Fruit fly (Drosophila melanogaster) ovary, adult (tissue): ENCODE results near the gene CG31924.

Experiments
- CG17801 ChIP-seq: fragments of 200-800 bp; optimal IDR thresholded peaks from 2 replicates; lab custom pipeline; 2019; ENCODE audit warnings: missing biosample characterization, mild to moderate bottlenecking, missing genetic modification characterization, moderate library complexity; ENCODE audit not compliant: partially characterized antibody

CG31924 gene

dm6 chr2L:1354819-1355218 lies at the start of gene CG31924:
TSS of gene CG31924 (minus strand) at chr2L:1354919.
- no peak for TF ChIP-seq CG17801 (GFP tag; lab: Kevin White, UChicago)

- no peak for TF ChIP-seq CG17801 (GFP tag; lab: Kevin White, UChicago)
Measured at dm6 chr2L:1402728-1403127, 48.0 kb upstream of the CG31924 start.

- TF ChIP-seq CG17801 (GFP tag; lab: Kevin White, UChicago), result no peak
Measured at dm6 chr2L:1399434-1399833, 44.7 kb upstream of the CG31924 start.

dm6 chr2L:1393611-1394010 lies 38.9 kb upstream of the CG31924 start:
- TF ChIP-seq CG17801 (GFP tag; lab: Kevin White, UChicago), result no peak

dm6 chr2L:1390271-1390670 lies 35.6 kb upstream of the CG31924 start:
- no peak for TF ChIP-seq CG17801 (GFP tag; lab: Kevin White, UChicago)

- TF ChIP-seq CG17801 (GFP tag; lab: Kevin White, UChicago), result no peak
Measured at dm6 chr2L:1387811-1388210, 33.1 kb upstream of the CG31924 start.

dm6 chr2L:1386512-1386911 lies 31.8 kb upstream of the CG31924 start:
- no peak for TF ChIP-seq CG17801 (GFP tag; lab: Kevin White, UChicago)

dm6 chr2L:1377635-1378034 lies 22.9 kb upstream of the CG31924 start:
- TF ChIP-seq CG17801 (GFP tag; lab: Kevin White, UChicago), result no peak

- TF ChIP-seq CG17801 (GFP tag; lab: Kevin White, UChicago), result no peak
Measured at dm6 chr2L:1367696-1368095, 13.0 kb upstream of the CG31924 start, which contains the start of gene CG14346. TSS of gene CG14346 (plus strand) at chr2L:1367996.

dm6 chr2L:1365037-1365436 lies 10.3 kb upstream of the CG31924 start:
- TF ChIP-seq CG17801 (GFP tag; lab: Kevin White, UChicago), result no peak

- no peak for TF ChIP-seq CG17801 (GFP tag; lab: Kevin White, UChicago)
Measured at dm6 chr2L:1361771-1362632, 7.3 kb upstream of the CG31924 start, which contains the start of gene NLaz. TSS of gene NLaz (minus strand) at chr2L:1361821.

dm6 chr2L:1359690-1360089 lies 5.0 kb upstream of the CG31924 start, which contains the start of gene CG31659:
TSS of gene CG31659 (minus strand) at chr2L:1359790.
- no peak for TF ChIP-seq CG17801 (GFP tag; lab: Kevin White, UChicago)

dm6 chr2L:1355824-1356223 lies 1.1 kb upstream of the CG31924 start, which contains the start of gene CG5565:
TSS of gene CG5565 (minus strand) at chr2L:1355924.
- no peak for TF ChIP-seq CG17801 (GFP tag; lab: Kevin White, UChicago)

dm6 chr2L:1354009-1354408 lies 710 bp downstream of the CG31924 start, which contains the start of gene CG5561:
TSS of gene CG5561 (minus strand) at chr2L:1354109.
- TF ChIP-seq CG17801 (GFP tag; lab: Kevin White, UChicago), result no peak

dm6 chr2L:1352768-1353167 lies 2.0 kb downstream of the CG31924 start, which contains the start of gene CG5556:
TSS of gene CG5556 (minus strand) at chr2L:1352868.
- no peak for TF ChIP-seq CG17801 (GFP tag; lab: Kevin White, UChicago)

- TF ChIP-seq CG17801 (GFP tag; lab: Kevin White, UChicago), result no peak
Measured at dm6 chr2L:1346034-1346433, 8.7 kb downstream of the CG31924 start.
